Fruit fly (Drosophila melanogaster) whole organism, embryonic: ENCODE measurements around the gene CG31549.

ENCODE experiments used
- Ada2b ChIP-seq: fragments of 200-800 bp; sonication (Bioruptor generic); IDR thresholded peaks from 2 replicates; pipeline ENCODE4 v1.3.6; 2022; ENCODE audit warnings: missing biosample characterization, missing genetic modification characterization
- CG10267 ChIP-seq: fragments of 200-800 bp; sonication (Bioruptor generic); optimal IDR thresholded peaks from 2 replicates; lab custom pipeline; 2018; ENCODE audit warnings: missing biosample characterization, mild to moderate bottlenecking, missing genetic modification characterization, moderate library complexity
- CG11723 ChIP-seq: fragments of 200-800 bp; sonication (Bioruptor generic); optimal IDR thresholded peaks from 2 replicates; lab custom pipeline; 2017; ENCODE audit warnings: missing biosample characterization, mild to moderate bottlenecking, missing genetic modification characterization
- CG15601 ChIP-seq: fragments of 200-800 bp; sonication (Bioruptor generic); optimal IDR thresholded peaks from 3 replicates; lab custom pipeline; 2019; ENCODE audit warnings: missing biosample characterization, mild to moderate bottlenecking, missing genetic modification characterization, moderate library complexity
- CG17359 ChIP-seq: fragments of 200-800 bp; sonication (Bioruptor generic); optimal IDR thresholded peaks from 3 replicates; lab custom pipeline; 2018; ENCODE audit warnings: missing biosample characterization, mild to moderate bottlenecking, missing genetic modification characterization, moderate library complexity
- CG17361 ChIP-seq: fragments of 200-800 bp; sonication (Bioruptor generic); IDR thresholded peaks from 3 replicates; pipeline ENCODE4 v1.3.6; 2022; ENCODE audit warnings: missing biosample characterization, missing genetic modification characterization
- CG17385 ChIP-seq: fragments of 200-800 bp; sonication (Bioruptor generic); optimal IDR thresholded peaks from 3 replicates; lab custom pipeline; 2018; ENCODE audit warnings: missing biosample characterization, mild to moderate bottlenecking, missing genetic modification characterization
- CG17802 ChIP-seq: fragments of 200-800 bp; sonication (Bioruptor generic); optimal IDR thresholded peaks from 2 replicates; lab custom pipeline; 2018; ENCODE audit warnings: missing biosample characterization, mild to moderate bottlenecking, missing genetic modification characterization, moderate library complexity
- CG18476 ChIP-seq: fragments of 200-800 bp; sonication (Bioruptor generic); optimal IDR thresholded peaks from 2 replicates; lab custom pipeline; 2016; ENCODE audit warnings: missing biosample characterization, mild to moderate bottlenecking, missing genetic modification characterization
- CG2202 ChIP-seq: fragments of 200-800 bp; sonication (Bioruptor generic); optimal IDR thresholded peaks from 2 replicates; lab custom pipeline; 2018; ENCODE audit warnings: missing biosample characterization, mild to moderate bottlenecking, missing genetic modification characterization
- CG32767 ChIP-seq: fragments of 200-800 bp; sonication (Bioruptor generic); IDR thresholded peaks from 2 replicates; pipeline ENCODE4 v1.3.6; 2022; ENCODE audit warnings: missing biosample characterization, missing genetic modification characterization
- CG34376 ChIP-seq: fragments of 200-800 bp; sonication (Bioruptor generic); optimal IDR thresholded peaks from 2 replicates; lab custom pipeline; 2018; ENCODE audit warnings: missing biosample characterization, mild to moderate bottlenecking, missing genetic modification characterization
- CG3995 ChIP-seq: fragments of 200-800 bp; sonication (Bioruptor generic); optimal IDR thresholded peaks from 3 replicates; lab custom pipeline; 2016; ENCODE audit warnings: missing biosample characterization, missing genetic modification characterization
- CG4360 ChIP-seq: fragments of 200-800 bp; sonication (Bioruptor generic); IDR thresholded peaks from 2 replicates; pipeline ENCODE4 v1.3.6; 2022; ENCODE audit warnings: missing biosample characterization, missing genetic modification characterization
- CG6272 ChIP-seq: fragments of 200-800 bp; sonication (Bioruptor generic); IDR thresholded peaks from 2 replicates; pipeline ENCODE4 v1.3.6; 2022; ENCODE audit warnings: missing biosample characterization, missing genetic modification characterization
- CG6683 ChIP-seq: fragments of 200-800 bp; sonication (Bioruptor generic); optimal IDR thresholded peaks from 2 replicates; lab custom pipeline; 2017; ENCODE audit warnings: missing biosample characterization, mild to moderate bottlenecking, missing genetic modification characterization, missing genetic modification reagents
- CG7786 ChIP-seq: fragments of 200-800 bp; sonication (Bioruptor generic); optimal IDR thresholded peaks from 2 replicates; lab custom pipeline; 2016; ENCODE audit warnings: missing biosample characterization, missing genetic modification characterization
- D19B ChIP-seq: fragments of 200-800 bp; sonication (Bioruptor generic); optimal IDR thresholded peaks from 2 replicates; lab custom pipeline; 2017; ENCODE audit warnings: missing biosample characterization, mild to moderate bottlenecking, missing genetic modification characterization
- Dbx ChIP-seq: fragments of 200-800 bp; sonication (Bioruptor generic); IDR thresholded peaks from 3 replicates; pipeline ENCODE4 v1.3.6; 2022; ENCODE audit warnings: missing biosample characterization, missing genetic modification characterization
- Dll ChIP-seq: fragments of 200-800 bp; sonication (Bioruptor generic); IDR thresholded peaks from 4 replicates; pipeline ENCODE4 v1.3.6; 2022; ENCODE audit warnings: missing biosample characterization, missing genetic modification characterization; ENCODE audit not compliant: partially characterized antibody
- Ets65A ChIP-seq: fragments of 200-800 bp; sonication (Bioruptor generic); peaks from one replicate; lab custom pipeline; 2016; ENCODE audit warnings: missing biosample characterization, missing genetic modification characterization
- HLH4C ChIP-seq: fragments of 200-800 bp; sonication (Bioruptor generic); IDR thresholded peaks from 3 replicates; pipeline ENCODE4 v1.3.6; 2022; ENCODE audit warnings: missing biosample characterization, missing genetic modification characterization; ENCODE audit not compliant: partially characterized antibody
- HLHmδ ChIP-seq: fragments of 200-800 bp; sonication (Bioruptor generic); optimal IDR thresholded peaks from 2 replicates; lab custom pipeline; 2018; ENCODE audit warnings: missing biosample characterization, mild to moderate bottlenecking, missing genetic modification characterization, moderate library complexity
- Jarid2 ChIP-seq: fragments of 200-800 bp; sonication (Bioruptor generic); optimal IDR thresholded peaks from 3 replicates; lab custom pipeline; 2017; ENCODE audit warnings: mild to moderate bottlenecking, missing biosample characterization, missing genetic modification reagents, missing genetic modification characterization
- Kr ChIP-seq: fragments of 200-800 bp; sonication (Bioruptor generic); optimal IDR thresholded peaks from 2 replicates; lab custom pipeline; 2017; ENCODE audit warnings: missing biosample characterization, mild to moderate bottlenecking, missing genetic modification characterization
- Meics ChIP-seq: fragments of 200-800 bp; sonication (Bioruptor generic); optimal IDR thresholded peaks from 2 replicates; lab custom pipeline; 2017; ENCODE audit warnings: missing biosample characterization, mild to moderate bottlenecking, missing genetic modification characterization
- Mes4 ChIP-seq: fragments of 200-800 bp; sonication (Bioruptor generic); optimal IDR thresholded peaks from 2 replicates; lab custom pipeline; 2016; ENCODE audit warnings: missing biosample characterization, missing genetic modification characterization
- Sin3A ChIP-seq: fragments of >200 bp; optimal IDR thresholded peaks from 2 replicates; lab custom pipeline; 2018
- Vsx1 ChIP-seq: fragments of 200-800 bp; sonication (Bioruptor generic); optimal IDR thresholded peaks from 2 replicates; lab custom pipeline; 2017; ENCODE audit warnings: missing biosample characterization, mild to moderate bottlenecking, missing genetic modification characterization, missing genetic modification reagents
- ase ChIP-seq: fragments of 200-800 bp; sonication (Bioruptor generic); IDR thresholded peaks from 3 replicates; pipeline ENCODE4 v1.3.6; 2022; ENCODE audit warnings: missing biosample characterization, missing genetic modification characterization
- bbx ChIP-seq: fragments of 200-800 bp; sonication (Bioruptor generic); IDR thresholded peaks from 2 replicates; pipeline ENCODE4 v1.3.6; 2022; ENCODE audit warnings: missing biosample characterization, missing genetic modification characterization; ENCODE audit not compliant: partially characterized antibody
- cg ChIP-seq: fragments of 200-800 bp; sonication (Bioruptor generic); optimal IDR thresholded peaks from 3 replicates; lab custom pipeline; 2019; ENCODE audit warnings: missing biosample characterization, mild to moderate bottlenecking, missing genetic modification characterization, moderate library complexity
- crc ChIP-seq: fragments of 200-800 bp; sonication (Bioruptor generic); optimal IDR thresholded peaks from 2 replicates; lab custom pipeline; 2016; ENCODE audit warnings: missing biosample characterization, missing genetic modification characterization
- exex ChIP-seq: fragments of 200-800 bp; sonication (Bioruptor generic); optimal IDR thresholded peaks from 4 replicates; lab custom pipeline; 2018; ENCODE audit warnings: missing biosample characterization, mild to moderate bottlenecking, missing genetic modification characterization, moderate library complexity
- ftz-f1 ChIP-seq: fragments of 200-800 bp; sonication (Bioruptor generic); optimal IDR thresholded peaks from 2 replicates; lab custom pipeline; 2016; ENCODE audit warnings: missing biosample characterization, missing genetic modification characterization
- fu2 ChIP-seq: fragments of 200-800 bp; sonication (Bioruptor generic); optimal IDR thresholded peaks from 2 replicates; lab custom pipeline; 2016; ENCODE audit warnings: missing biosample characterization, missing genetic modification characterization
- gcm ChIP-seq: fragments of 200-800 bp; sonication (Bioruptor generic); optimal IDR thresholded peaks from 2 replicates; lab custom pipeline; 2019; ENCODE audit warnings: missing biosample characterization, mild to moderate bottlenecking, missing genetic modification characterization, moderate library complexity
- gcm2 ChIP-seq: fragments of 200-800 bp; sonication (Bioruptor generic); optimal IDR thresholded peaks from 2 replicates; lab custom pipeline; 2016; ENCODE audit warnings: missing biosample characterization, missing genetic modification characterization
- gfzf ChIP-seq: fragments of 200-800 bp; sonication (Bioruptor generic); optimal IDR thresholded peaks from 2 replicates; lab custom pipeline; 2016; ENCODE audit warnings: missing biosample characterization, mild to moderate bottlenecking, missing genetic modification characterization, moderate library complexity
- gro ChIP-seq: fragments of 200-800 bp; sonication (Bioruptor generic); optimal IDR thresholded peaks from 2 replicates; lab custom pipeline; 2016; ENCODE audit warnings: missing biosample characterization, missing genetic modification characterization
- hb ChIP-seq: fragments of 200-800 bp; sonication (Bioruptor generic); IDR thresholded peaks from 3 replicates; pipeline ENCODE4 v1.3.6; 2022; ENCODE audit warnings: missing biosample characterization, missing genetic modification characterization; ENCODE audit not compliant: partially characterized antibody
- kay ChIP-seq: fragments of 200-800 bp; sonication (Bioruptor generic); optimal IDR thresholded peaks from 2 replicates; lab custom pipeline; 2016; ENCODE audit warnings: missing biosample characterization, missing genetic modification characterization
- odd ChIP-seq: fragments of 200-800 bp; sonication (Bioruptor generic); optimal IDR thresholded peaks from 2 replicates; lab custom pipeline; 2017; ENCODE audit warnings: missing biosample characterization, mild to moderate bottlenecking, missing genetic modification characterization
- pita ChIP-seq: fragments of 200-800 bp; sonication (Bioruptor generic); optimal IDR thresholded peaks from 2 replicates; lab custom pipeline; 2017; ENCODE audit warnings: missing biosample characterization, mild to moderate bottlenecking, missing genetic modification characterization
- seq ChIP-seq: fragments of 200-800 bp; sonication (Bioruptor generic); IDR thresholded peaks from 2 replicates; pipeline ENCODE4 v1.3.6; 2022; ENCODE audit warnings: missing biosample characterization, missing genetic modification characterization
- vvl ChIP-seq: fragments of 200-800 bp; sonication (Bioruptor generic); IDR thresholded peaks from 2 replicates; pipeline ENCODE4 v1.3.6; 2022; ENCODE audit warnings: missing biosample characterization, missing genetic modification characterization
- wdn ChIP-seq: fragments of 200-800 bp; sonication (Bioruptor generic); IDR thresholded peaks from 2 replicates; pipeline ENCODE4 v1.3.6; 2022; ENCODE audit warnings: missing biosample characterization, missing genetic modification characterization

CG31549 gene

dm6 chr3R:5606477-5606876 is 25.5 kb upstream of the CG31549 start, which contains the start of gene asl (continued):
- TF ChIP-seq Meics (peak; percentile 62), seq (GFP tag; lab: Robert Waterston, UW) (no peak), gcm (GFP tag; lab: Kevin White, UChicago) (no peak), Ada2b (peak; percentile 49), CG11723 (GFP tag; lab: Kevin White, UChicago) (peak; percentile 15), CG10267 (peak; percentile 80), HLH4C (GFP tag; lab: Robert Waterston, UW) (no peak), odd (GFP tag; lab: Kevin White, UChicago) (no peak), CG7786 (GFP tag; lab: Kevin White, UChicago) (peak; percentile 22), CG32767 (GFP tag; lab: Robert Waterston, UW) (0 out of 2 replicates have a peak, but pooled peaks have one; percentile 43), wdn (GFP tag; lab: Robert Waterston, UW) (no peak), exex (tag; lab: Kevin White, UChicago) (no peak), CG4360 (GFP tag; lab: Robert Waterston, UW) (no peak), Jarid2 (no peak), Dll (no peak), Sin3A (lab: Kevin White, UChicago) (peak; percentile 74), gro (GFP tag; lab: Kevin White, UChicago) (peak; percentile 51), CG15601 (tag; lab: Kevin White, UChicago) (peak; percentile 70), HLHmδ (GFP tag; lab: Kevin White, UChicago) (no peak), CG2202 (tag; lab: Kevin White, UChicago) (peak; percentile 48), crc (GFP tag; lab: Kevin White, UChicago) (peak; percentile 49), CG17361 (peak; percentile 83), kay (GFP tag; lab: Kevin White, UChicago) (no peak), gcm2 (GFP tag; lab: Kevin White, UChicago) (no peak), pita (GFP tag; lab: Kevin White, UChicago) (no peak), CG17385 (peak; percentile 99), vvl (GFP tag; lab: Robert Waterston, UW) (peak; percentile 69), cg (GFP tag; lab: Kevin White, UChicago) (peak; percentile 41), CG3995 (peak; percentile 53), D19B (GFP tag; lab: Kevin White, UChicago) (no peak), ftz-f1 (no peak), bbx (GFP tag; lab: Robert Waterston, UW) (no peak), fu2 (GFP tag; lab: Kevin White, UChicago) (peak; percentile 31), ase (peak; percentile 55; the same call in 1 of the 3 replicates), CG6272 (GFP tag; lab: Robert Waterston, UW) (peak; percentile 47), CG34376 (GFP tag; lab: Kevin White, UChicago) (peak; percentile 55), Mes4 (peak; percentile 34), Ets65A (GFP tag; lab: Kevin White, UChicago) (peak; percentile 94), hb (GFP tag; lab: Robert Waterston, UW) (no peak), Dbx (GFP tag; lab: Robert Waterston, UW) (peak; percentile 57; the same call in 1 of the 3 replicates), CG6683 (GFP tag; lab: Kevin White, UChicago) (peak; percentile 19), Vsx1 (GFP tag; lab: Kevin White, UChicago) (no peak), gfzf (GFP tag; lab: Kevin White, UChicago) (peak; percentile 37), CG18476 (peak; percentile 50), CG17802 (tag; lab: Kevin White, UChicago) (peak; percentile 90), Kr (GFP tag; lab: Kevin White, UChicago) (no peak), CG17359 (tag; lab: Kevin White, UChicago) (peak; percentile 70)
